Worm (Caenorhabditis elegans) whole organism, young adult: ENCODE measurements around the gene pph-4.2.

Source experiments
- B0336.3 ChIP-seq: fragments of 200-800 bp; sonication (Bioruptor generic); IDR thresholded peaks from 2 replicates; pipeline ENCODE4 v1.3.6; 2022; ENCODE audit warnings: missing genetic modification characterization, missing compliant biosample characterization
- C06A6.2 ChIP-seq: fragments of 200-800 bp; sonication (Bioruptor generic); conservative IDR thresholded peaks from 2 replicates; pipeline ENCODE4 v1.3.6; 2022; ENCODE audit warnings: missing genetic modification characterization, missing compliant biosample characterization
- C17E4.6 ChIP-seq: fragments of 200-800 bp; sonication (Bioruptor generic); IDR thresholded peaks from 2 replicates; pipeline ENCODE4 v1.3.6; 2022; ENCODE audit warnings: missing genetic modification reagents, missing genetic modification characterization, missing compliant biosample characterization
- D2030.7 ChIP-seq: fragments of 200-800 bp; sonication (Bioruptor generic); IDR thresholded peaks from 2 replicates; pipeline ENCODE4 v1.3.6; 2022; ENCODE audit warnings: missing genetic modification reagents, missing genetic modification characterization, missing compliant biosample characterization
- F10E7.11 ChIP-seq: sonication (generic microtip); optimal IDR thresholded peaks from 2 replicates; lab custom pipeline; 2017; ENCODE audit warnings: mild to moderate bottlenecking, missing genetic modification characterization, moderate library complexity, missing compliant biosample characterization
- F33H1.4 ChIP-seq: fragments of 200-800 bp; sonication (Bioruptor generic); IDR thresholded peaks from 2 replicates; pipeline ENCODE4 v1.3.6; 2022; ENCODE audit warnings: missing genetic modification reagents, missing genetic modification characterization, missing compliant biosample characterization
- F37B4.10 ChIP-seq: fragments of 200-800 bp; sonication (Bioruptor generic); IDR thresholded peaks from 2 replicates; pipeline ENCODE4 v1.3.6; 2022; ENCODE audit warnings: missing genetic modification characterization, missing compliant biosample characterization
- F49E8.2 ChIP-seq: sonication (generic microtip); optimal IDR thresholded peaks from 3 replicates; lab custom pipeline; 2017; ENCODE audit warnings: missing genetic modification characterization, mild to moderate bottlenecking, missing compliant biosample characterization, antibody characterized with exemption, moderate library complexity; ENCODE audit not compliant: insufficient read depth
- F52B5.7 ChIP-seq: sonication (generic microtip); optimal IDR thresholded peaks from 2 replicates; lab custom pipeline; 2016; ENCODE audit warnings: mild to moderate bottlenecking, missing genetic modification characterization, missing compliant biosample characterization
- F57A8.1 ChIP-seq: fragments of 200-800 bp; sonication (Bioruptor generic); optimal IDR thresholded peaks from 2 replicates; lab custom pipeline; 2018; ENCODE audit warnings: mild to moderate bottlenecking, missing genetic modification characterization, moderate library complexity, missing compliant biosample characterization
- Y53G8AR.9 ChIP-seq: fragments of 200-800 bp; sonication (Bioruptor generic); conservative IDR thresholded peaks from 2 replicates; pipeline ENCODE4 v1.3.6; 2022; ENCODE audit warnings: missing genetic modification reagents, missing genetic modification characterization, missing compliant biosample characterization
- ama-1 ChIP-seq, 3 experiments: fragments of 150-350 bp in 1 of 3; sonication (generic microtip) in 2 of 3; optimal IDR thresholded peaks; 2 replicates each; lab custom pipeline; 2014 to 2018; ENCODE audit warnings: missing biosample characterization in 2 of 3, missing genetic modification characterization in 2 of 3, missing genetic modification reagents in 2 of 3
- aptf-3 ChIP-seq: fragments of 200-800 bp; sonication (Bioruptor generic); IDR thresholded peaks from 2 replicates; pipeline ENCODE4 v1.3.6; 2022; ENCODE audit warnings: missing genetic modification characterization, missing compliant biosample characterization
- cebp-1 ChIP-seq, 2 experiments: fragments of 200-800 bp in 1 of 2; sonication (Bioruptor generic) in 1 of 2; sonication (generic microtip) in 1 of 2; IDR thresholded peaks in 1 of 2; optimal IDR thresholded peaks in 1 of 2; 2 replicates each; pipeline versions ENCODE4 v1.3.6 to Lab custom; 2017 to 2022; ENCODE audit warnings: missing compliant biosample characterization in 2 of 2, missing genetic modification characterization in 2 of 2, mild to moderate bottlenecking in 1 of 2, missing genetic modification reagents in 1 of 2, moderate library complexity in 1 of 2
- ceh-100 ChIP-seq: fragments of 200-800 bp; sonication (Bioruptor generic); IDR thresholded peaks from 2 replicates; pipeline ENCODE4 v1.3.6; 2022; ENCODE audit warnings: missing genetic modification reagents, missing genetic modification characterization, missing compliant biosample characterization
- ceh-40 ChIP-seq: fragments of 200-800 bp; sonication (Bioruptor generic); IDR thresholded peaks from 2 replicates; pipeline ENCODE4 v1.3.6; 2022; ENCODE audit warnings: missing genetic modification characterization, missing compliant biosample characterization
- die-1 ChIP-seq: sonication (generic microtip); optimal IDR thresholded peaks from 2 replicates; lab custom pipeline; 2016; ENCODE audit warnings: missing genotype, mild to moderate bottlenecking, missing genetic modification characterization, missing compliant biosample characterization
- dpl-1 ChIP-seq: fragments of 150-350 bp; optimal IDR thresholded peaks from 2 replicates; lab custom pipeline; 2014; ENCODE audit warnings: missing biosample characterization, missing genetic modification reagents, missing genetic modification characterization
- egl-44 ChIP-seq: fragments of 200-800 bp; sonication (Bioruptor generic); IDR thresholded peaks from 2 replicates; pipeline ENCODE4 v1.3.6; 2022; ENCODE audit warnings: missing genetic modification reagents, missing genetic modification characterization, missing compliant biosample characterization
- egrh-3 ChIP-seq: fragments of 200-800 bp; sonication (Bioruptor generic); IDR thresholded peaks from 2 replicates; pipeline ENCODE4 v1.3.6; 2022; ENCODE audit warnings: missing genetic modification reagents, missing genetic modification characterization, missing compliant biosample characterization
- ekl-4 ChIP-seq: fragments of 200-800 bp; sonication (Bioruptor generic); IDR thresholded peaks from 2 replicates; pipeline ENCODE4 v1.3.6; 2022; ENCODE audit warnings: missing genetic modification reagents, missing genetic modification characterization, missing compliant biosample characterization
- fkh-3 ChIP-seq: sonication (generic microtip); optimal IDR thresholded peaks from 2 replicates; lab custom pipeline; 2016; ENCODE audit warnings: mild to moderate bottlenecking, missing genetic modification characterization, missing compliant biosample characterization
- him-1 ChIP-seq: sonication (generic microtip); optimal IDR thresholded peaks from 2 replicates; lab custom pipeline; 2016; ENCODE audit warnings: missing genotype, missing genetic modification reagents, missing genetic modification characterization, missing compliant biosample characterization
- hsf-1 ChIP-seq: fragments of 200-800 bp; sonication (Bioruptor generic); IDR thresholded peaks from 2 replicates; pipeline ENCODE4 v1.3.6; 2022; ENCODE audit warnings: missing genetic modification reagents, missing genetic modification characterization, missing compliant biosample characterization
- lin-26 ChIP-seq: fragments of 200-800 bp; sonication (Bioruptor generic); IDR thresholded peaks from 2 replicates; pipeline ENCODE4 v1.3.6; 2022; ENCODE audit warnings: missing genetic modification reagents, missing genetic modification characterization, missing compliant biosample characterization
- lin-35 ChIP-seq, 3 experiments: fragments of 150-350 bp in 2 of 3; sonication (generic microtip) in 1 of 3; optimal IDR thresholded peaks; 2 replicates each; lab custom pipeline; 2014 to 2018; ENCODE audit warnings: missing biosample characterization in 3 of 3, missing genetic modification characterization in 3 of 3, missing genetic modification reagents in 3 of 3
- lir-1 ChIP-seq: fragments of 200-800 bp; sonication (Bioruptor generic); conservative IDR thresholded peaks from 2 replicates; pipeline ENCODE4 v1.3.6; 2022; ENCODE audit warnings: missing genetic modification reagents, missing genetic modification characterization, missing compliant biosample characterization
- madf-10 ChIP-seq: sonication (generic microtip); optimal IDR thresholded peaks from 2 replicates; lab custom pipeline; 2016; ENCODE audit warnings: mild to moderate bottlenecking, missing genetic modification characterization, missing compliant biosample characterization
- madf-3 ChIP-seq: fragments of 200-800 bp; sonication (Bioruptor generic); IDR thresholded peaks from 2 replicates; pipeline ENCODE4 v1.3.6; 2022; ENCODE audit warnings: missing genetic modification reagents, missing genetic modification characterization, missing compliant biosample characterization
- madf-6 ChIP-seq: fragments of 200-800 bp; sonication (Bioruptor generic); IDR thresholded peaks from 2 replicates; pipeline ENCODE4 v1.3.6; 2022; ENCODE audit warnings: missing genetic modification reagents, missing genetic modification characterization, missing compliant biosample characterization
- mcd-1 ChIP-seq: fragments of 200-800 bp; sonication (Bioruptor generic); IDR thresholded peaks from 2 replicates; pipeline ENCODE4 v1.3.6; 2022; ENCODE audit warnings: missing genetic modification reagents, missing genetic modification characterization, missing compliant biosample characterization
- pbrm-1 ChIP-seq: fragments of 200-800 bp; sonication (Bioruptor generic); IDR thresholded peaks from 2 replicates; pipeline ENCODE4 v1.3.6; 2022; ENCODE audit warnings: missing genetic modification reagents, missing genetic modification characterization, missing compliant biosample characterization
- rcor-1 ChIP-seq: fragments of 200-800 bp; sonication (Bioruptor generic); IDR thresholded peaks from 2 replicates; pipeline ENCODE4 v1.3.6; 2022; ENCODE audit warnings: missing genetic modification reagents, missing genetic modification characterization, missing compliant biosample characterization
- rec-8 ChIP-seq, 2 experiments: sonication (generic microtip); optimal IDR thresholded peaks; 2 replicates each; lab custom pipeline; 2016; ENCODE audit warnings: mild to moderate bottlenecking in 2 of 2, missing genetic modification characterization in 2 of 2, missing genetic modification reagents in 2 of 2, missing genotype in 2 of 2, missing biosample characterization in 1 of 2, missing compliant biosample characterization in 1 of 2, moderate library complexity in 1 of 2
- rpc-1 ChIP-seq, 2 experiments: fragments of 150-350 bp in 1 of 2; sonication (generic microtip) in 1 of 2; optimal IDR thresholded peaks; 2 replicates each; lab custom pipeline; 2014 to 2018; ENCODE audit warnings: missing biosample characterization in 1 of 2, missing genetic modification characterization in 1 of 2, missing genetic modification reagents in 1 of 2, missing genotype in 1 of 2
- snpc-1.3 ChIP-seq: sonication (generic microtip); optimal IDR thresholded peaks from 2 replicates; lab custom pipeline; 2017; ENCODE audit warnings: missing genetic modification characterization, mild to moderate bottlenecking, missing compliant biosample characterization, antibody characterized with exemption, moderate library complexity, missing genotype, missing genetic modification reagents; ENCODE audit not compliant: insufficient read depth
- snpc-3.4 ChIP-seq: sonication (generic microtip); optimal IDR thresholded peaks from 2 replicates; lab custom pipeline; 2017; ENCODE audit warnings: missing genetic modification characterization, mild to moderate bottlenecking, missing compliant biosample characterization, antibody characterized with exemption, moderate library complexity, missing genotype, missing genetic modification reagents
- zfh-2 ChIP-seq: fragments of 200-800 bp; sonication (Bioruptor generic); conservative IDR thresholded peaks from 2 replicates; pipeline ENCODE4 v1.3.6; 2022; ENCODE audit warnings: missing genetic modification reagents, missing genetic modification characterization, missing compliant biosample characterization
- ztf-22 ChIP-seq: fragments of 200-800 bp; sonication (Bioruptor generic); optimal IDR thresholded peaks from 2 replicates; lab custom pipeline; 2018; ENCODE audit warnings: mild to moderate bottlenecking, missing genetic modification characterization, moderate library complexity, missing compliant biosample characterization
- ztf-25 ChIP-seq: fragments of 200-800 bp; sonication (Bioruptor generic); IDR thresholded peaks from 2 replicates; pipeline ENCODE4 v1.3.6; 2022; ENCODE audit warnings: missing genetic modification reagents, missing genetic modification characterization, missing compliant biosample characterization
- ztf-3 ChIP-seq: fragments of 200-800 bp; sonication (Bioruptor generic); optimal IDR thresholded peaks from 2 replicates; lab custom pipeline; 2018; ENCODE audit warnings: mild to moderate bottlenecking, missing genetic modification characterization, missing compliant biosample characterization

Gene pph-4.2

ce11 chrIII:12373306-12373705, 3.7 kb downstream of the pph-4.2 start (continued):
- no peak for TF ChIP-seq rcor-1
- no peak for TF ChIP-seq lir-1 (GFP tag; lab: Robert Waterston, UW)

DNA sequence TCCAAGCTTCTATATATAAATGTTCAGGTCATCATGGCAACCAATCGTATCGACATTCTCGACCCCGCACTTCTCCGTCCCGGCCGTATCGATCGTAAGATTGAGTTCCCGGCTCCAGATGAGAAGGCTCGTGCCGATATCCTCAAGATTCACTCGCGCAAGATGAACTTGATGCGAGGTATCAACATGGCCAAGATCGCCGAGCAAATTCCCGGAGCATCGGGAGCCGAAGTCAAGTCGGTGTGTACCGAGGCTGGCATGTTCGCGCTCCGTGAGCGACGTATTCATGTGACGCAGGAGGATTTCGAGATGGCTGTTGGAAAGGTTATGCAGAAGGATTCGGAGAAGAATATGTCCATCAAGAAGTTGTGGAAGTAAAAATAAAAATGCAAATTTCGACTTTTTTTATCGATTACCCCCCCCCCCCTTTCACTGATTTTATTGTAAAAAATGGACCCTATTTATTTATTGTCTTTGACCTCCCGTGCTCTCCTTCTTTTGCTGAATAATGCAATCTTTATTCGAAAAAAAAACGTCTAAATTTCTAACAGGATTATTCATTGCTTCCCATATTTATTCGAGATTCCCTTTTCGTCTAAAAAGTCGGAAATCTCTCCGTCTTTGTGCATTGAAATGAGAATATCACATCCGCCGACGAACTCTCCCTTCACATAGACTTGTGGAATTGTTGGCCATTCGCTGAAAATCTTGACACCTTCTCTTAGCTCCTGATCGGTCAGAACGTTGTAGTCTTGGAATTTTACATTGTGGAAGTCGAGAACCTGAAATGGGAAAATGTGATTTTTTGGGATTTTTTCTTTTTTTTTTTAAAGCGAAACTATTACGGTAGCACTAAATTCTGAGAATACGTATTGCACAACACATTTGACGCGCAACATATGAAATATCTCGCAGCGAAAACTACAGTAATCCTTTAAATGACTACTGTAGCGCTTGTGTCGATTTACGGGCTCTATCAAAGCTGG, 4.7 kb downstream of the pph-4.2 start:
- peak; percentile 63 for TF ChIP-seq zfh-2
- peak; percentile 15; the same call in 1 of the 2 replicates for TF ChIP-seq pbrm-1 (GFP tag; lab: Robert Waterston, UW)
- TF ChIP-seq madf-3 (GFP tag; lab: Robert Waterston, UW): peak; percentile 76
- TF ChIP-seq rec-8 (tag; optimal IDR thresholded peaks at IDR 0.05; lab: Kevin White, UChicago): no peak
- TF ChIP-seq ztf-25 (GFP tag; lab: Robert Waterston, UW): 0 out of 2 replicates have a peak, but pooled peaks have one; percentile 13
- no peak for TF ChIP-seq ztf-3 (GFP tag; lab: Kevin White, UChicago)
- TF ChIP-seq hsf-1 (GFP tag; lab: Robert Waterston, UW): peak; percentile 65
- TF ChIP-seq fkh-3 (tag; lab: Kevin White, UChicago): peak; percentile 65
- TF ChIP-seq lin-26 (GFP tag; lab: Robert Waterston, UW): 0 out of 2 replicates have a peak, but pooled peaks have one; percentile 16
- no peak for TF ChIP-seq ama-1 (optimal IDR thresholded peaks at IDR 0.05; lab: Kevin White, UChicago)
- peak in 1 of 2 experiments; percentile 46 for TF ChIP-seq ama-1 (GFP tag; optimal IDR thresholded peaks at IDR 0.05; lab: Kevin White, UChicago)
- no peak for TF ChIP-seq snpc-3.4
- no peak for TF ChIP-seq cebp-1 (GFP tag; IDR thresholded peaks at IDR 0.05; lab: Robert Waterston, UW)
- peak; percentile 20 for TF ChIP-seq cebp-1 (tag; optimal IDR thresholded peaks at IDR 0.05; lab: Kevin White, UChicago)
- TF ChIP-seq madf-6 (GFP tag; lab: Robert Waterston, UW): peak; percentile 43; the same call in 1 of the 2 replicates
- TF ChIP-seq F49E8.2: peak; percentile 60
- TF ChIP-seq die-1 (tag; lab: Kevin White, UChicago): peak; percentile 3
- no peak for TF ChIP-seq C17E4.6
- peak; percentile 43; the same call in 1 of the 2 replicates for TF ChIP-seq Y53G8AR.9 (GFP tag; lab: Robert Waterston, UW)
- TF ChIP-seq D2030.7: no peak
- TF ChIP-seq him-1 (tag; lab: Kevin White, UChicago): peak; percentile 48
- TF ChIP-seq ekl-4 (GFP tag; lab: Robert Waterston, UW): peak; percentile 61
- TF ChIP-seq mcd-1: peak; percentile 7; the same call in 1 of the 2 replicates
- TF ChIP-seq F52B5.7 (tag; lab: Kevin White, UChicago): peak; percentile 31
- 0 out of 2 replicates have a peak, but pooled peaks have one; percentile 8 for TF ChIP-seq egrh-3
- TF ChIP-seq B0336.3 (GFP tag; lab: Robert Waterston, UW): peak; percentile 53; the same call in 1 of the 2 replicates
- TF ChIP-seq dpl-1 (GFP tag; lab: Kevin White, UChicago): peak; percentile 1
- no peak for TF ChIP-seq ceh-40
- TF ChIP-seq rpc-1 (optimal IDR thresholded peaks at IDR 0.05; lab: Kevin White, UChicago): no peak
- TF ChIP-seq rpc-1 (tag; optimal IDR thresholded peaks at IDR 0.05; lab: Kevin White, UChicago): no peak
- TF ChIP-seq F37B4.10: 0 out of 2 replicates have a peak, but pooled peaks have one; percentile 23
- TF ChIP-seq, all 124 proteins: peak for 21

ce11 chrIII:12370011-12370506, 7.0 kb downstream of the pph-4.2 start, which contains the start of gene rpt-6:
rpt-6 (plus strand) TSS chrIII:12370456.
- TF ChIP-seq madf-10 (tag; lab: Kevin White, UChicago) (no peak), snpc-1.3 (tag; lab: Kevin White, UChicago) (peak; percentile 57), F10E7.11 (tag; lab: Kevin White, UChicago) (no peak), ceh-100 (GFP tag; lab: Robert Waterston, UW) (peak; percentile 26; the same call in 1 of the 2 replicates), ztf-22 (GFP tag; lab: Kevin White, UChicago) (no peak), F33H1.4 (0 out of 2 replicates have a peak, but pooled peaks have one; percentile 28), F52B5.7 (tag; lab: Kevin White, UChicago) (no peak), lin-35 (GFP tag; optimal IDR thresholded peaks at IDR 0.05; lab: Kevin White, UChicago) (peak in 1 of 3 experiments; percentile 45), ama-1 (optimal IDR thresholded peaks at IDR 0.05; lab: Kevin White, UChicago) (no peak), ama-1 (GFP tag; optimal IDR thresholded peaks at IDR 0.05; lab: Kevin White, UChicago) (no peak), zfh-2 (no peak), F57A8.1 (GFP tag; lab: Kevin White, UChicago) (no peak), lir-1 (GFP tag; lab: Robert Waterston, UW) (no peak), C06A6.2 (GFP tag; lab: Robert Waterston, UW) (no peak), aptf-3 (GFP tag; lab: Robert Waterston, UW) (no peak), egl-44 (GFP tag; lab: Robert Waterston, UW) (no peak)
